Worm (Caenorhabditis elegans): Measurements from ENCODE around the gene ZC404.1.

ce11 chrV:6768452-6768929 lies 25.5 kb upstream of the ZC404.1 start, which contains the start of the genes T25F10.1 and clik-1:
- no peak for TF ChIP-seq unc-62 (GFP tag; optimal IDR thresholded peaks at IDR 0.05)
- no peak for TF ChIP-seq ztf-25 (GFP tag; IDR thresholded peaks at IDR 0.05)
- no peak for TF ChIP-seq bed-2 (GFP tag; IDR thresholded peaks at IDR 0.05)
- no peak for TF ChIP-seq ztf-22 (GFP tag; optimal IDR thresholded peaks at IDR 0.05)
- TF ChIP-seq Y79H2A.3 (GFP tag; conservative IDR thresholded peaks at IDR 0.05), result no peak
- TF ChIP-seq B0019.2 (GFP tag; conservative IDR thresholded peaks at IDR 0.05), result no peak
- TF ChIP-seq F37B4.10 (GFP tag; IDR thresholded peaks at IDR 0.05), result no peak
- no peak for TF ChIP-seq him-1 (tag; optimal IDR thresholded peaks at IDR 0.05)
- TF ChIP-seq nfya-1 (tag; optimal IDR thresholded peaks at IDR 0.05; ENCODE audit: borderline replicate concordance, insufficient read depth), result no peak
- no peak for TF ChIP-seq rcor-1 (GFP tag; IDR thresholded peaks at IDR 0.05)
- no peak for TF ChIP-seq nhr-27 (tag; optimal IDR thresholded peaks at IDR 0.05)

Measured in whole organism, young adult.